Worm (Caenorhabditis elegans) whole organism, L1 larva: ENCODE measurements around the gene clc-21.

Experiments used
- Y116A8C.19 ChIP-seq: sonication (generic microtip); optimal IDR thresholded peaks from 2 replicates; lab custom pipeline; 2016; ENCODE audit warnings: missing compliant biosample characterization, missing genetic modification characterization, borderline replicate concordance
- ceh-82 ChIP-seq, 3 experiments: fragments of 150-350 bp in 1 of 3; sonication (generic microtip) in 2 of 3; optimal IDR thresholded peaks; 2 replicates each; lab custom pipeline; 2014 to 2017; ENCODE audit warnings: missing biosample characterization in 3 of 3, missing genetic modification characterization in 3 of 3
- dsc-1 ChIP-seq: sonication (generic microtip); optimal IDR thresholded peaks from 2 replicates; lab custom pipeline; 2016; ENCODE audit warnings: mild to moderate bottlenecking, missing genetic modification characterization, missing compliant biosample characterization
- efl-1 ChIP-seq, 4 experiments: fragments of 150-350 bp; optimal IDR thresholded peaks in 3 of 4; peaks in 1 of 4; 1 replicate in 1 of 4; 2 replicates in 3 of 4; lab custom pipeline; 2014; ENCODE audit warnings: missing biosample characterization in 2 of 4, missing genetic modification characterization in 2 of 4, missing genetic modification reagents in 2 of 4
- efl-3 ChIP-seq: fragments of 200-800 bp; sonication (Bioruptor generic); optimal IDR thresholded peaks from 2 replicates; lab custom pipeline; 2018; ENCODE audit warnings: mild to moderate bottlenecking, missing genetic modification characterization, missing compliant biosample characterization
- egl-13 ChIP-seq: sonication (generic microtip); optimal IDR thresholded peaks from 2 replicates; lab custom pipeline; 2016; ENCODE audit warnings: missing genotype, missing genetic modification reagents, missing genetic modification characterization, missing compliant biosample characterization
- elt-2 ChIP-seq: sonication (generic microtip); optimal IDR thresholded peaks from 2 replicates; lab custom pipeline; 2016; ENCODE audit warnings: missing genetic modification characterization, mild to moderate bottlenecking, inconsistent platforms, missing compliant biosample characterization, missing genetic modification reagents
- elt-3 ChIP-seq, 6 experiments: fragments of 150-350 bp in 1 of 6; sonication (generic microtip); optimal IDR thresholded peaks; 2 replicates each; lab custom pipeline; 2017 to 2018; ENCODE audit warnings: missing biosample characterization in 6 of 6, missing genetic modification characterization in 6 of 6, inconsistent platforms in 1 of 6
- fkh-4 ChIP-seq: sonication (generic microtip); optimal IDR thresholded peaks from 2 replicates; lab custom pipeline; 2016; ENCODE audit warnings: missing compliant biosample characterization, missing genetic modification characterization, borderline replicate concordance
- fkh-8 ChIP-seq: sonication (generic microtip); optimal IDR thresholded peaks from 2 replicates; lab custom pipeline; 2016; ENCODE audit warnings: mild to moderate bottlenecking, missing genetic modification characterization, missing compliant biosample characterization
- hlh-4 ChIP-seq: sonication (generic microtip); optimal IDR thresholded peaks from 2 replicates; lab custom pipeline; 2016; ENCODE audit warnings: mild to moderate bottlenecking, missing genetic modification characterization, missing compliant biosample characterization
- hpl-2 ChIP-seq: fragments of 150-350 bp; optimal IDR thresholded peaks from 2 replicates; lab custom pipeline; 2014; ENCODE audit warnings: missing biosample characterization, missing genetic modification reagents, missing genetic modification characterization
- irx-1 ChIP-seq: sonication (generic microtip); optimal IDR thresholded peaks from 2 replicates; lab custom pipeline; 2016; ENCODE audit warnings: missing genetic modification characterization, missing compliant biosample characterization
- lin-13 ChIP-seq: fragments of 150-350 bp; optimal IDR thresholded peaks from 2 replicates; lab custom pipeline; 2014; ENCODE audit warnings: missing biosample characterization, missing genetic modification reagents, missing genetic modification characterization
- lin-39 ChIP-seq: fragments of 150-350 bp; optimal IDR thresholded peaks from 2 replicates; lab custom pipeline; 2014; ENCODE audit warnings: missing biosample characterization, missing genetic modification reagents, missing genetic modification characterization
- lsy-2 ChIP-seq, 2 experiments: fragments of 150-350 bp; optimal IDR thresholded peaks; 2 replicates each; lab custom pipeline; 2014; ENCODE audit warnings: missing biosample characterization in 2 of 2, missing genetic modification characterization in 2 of 2
- mab-9 ChIP-seq: fragments of 200-800 bp; sonication (Bioruptor generic); IDR thresholded peaks from 2 replicates; pipeline ENCODE4 v1.3.6; 2022; ENCODE audit warnings: missing genetic modification reagents, missing genetic modification characterization, missing compliant biosample characterization
- mep-1 ChIP-seq: fragments of 150-350 bp; optimal IDR thresholded peaks from 2 replicates; lab custom pipeline; 2014; ENCODE audit warnings: missing biosample characterization, missing genetic modification characterization
- nhr-12 ChIP-seq: sonication (generic microtip); optimal IDR thresholded peaks from 2 replicates; lab custom pipeline; 2017; ENCODE audit warnings: missing biosample characterization, missing genetic modification characterization
- nhr-20 ChIP-seq: sonication (generic microtip); optimal IDR thresholded peaks from 2 replicates; lab custom pipeline; 2016; ENCODE audit warnings: mild to moderate bottlenecking, missing genetic modification characterization, missing compliant biosample characterization
- nhr-237 ChIP-seq: fragments of 150-350 bp; optimal IDR thresholded peaks from 2 replicates; lab custom pipeline; 2014; ENCODE audit warnings: missing biosample characterization, missing genetic modification characterization
- nhr-77 ChIP-seq: fragments of 150-350 bp; optimal IDR thresholded peaks from 2 replicates; lab custom pipeline; 2014; ENCODE audit warnings: missing biosample characterization, missing genetic modification characterization
- nhr-85 ChIP-seq: sonication (generic microtip); peaks from one replicate; lab custom pipeline; 2016; ENCODE audit warnings: missing genetic modification characterization, inconsistent platforms, missing compliant biosample characterization
- pqm-1 ChIP-seq: sonication (generic microtip); optimal IDR thresholded peaks from 3 replicates; lab custom pipeline; 2017; ENCODE audit warnings: missing biosample characterization, missing genetic modification characterization
- rnt-1 ChIP-seq: sonication (generic microtip); optimal IDR thresholded peaks from 2 replicates; lab custom pipeline; 2016; ENCODE audit warnings: mild to moderate bottlenecking, missing genetic modification characterization, moderate library complexity, missing compliant biosample characterization
- skn-1 ChIP-seq: fragments of 150-350 bp; optimal IDR thresholded peaks from 2 replicates; lab custom pipeline; 2014; ENCODE audit warnings: missing biosample characterization, missing genetic modification characterization
- snpc-4 ChIP-seq: fragments of 150-350 bp; optimal IDR thresholded peaks from 2 replicates; lab custom pipeline; 2014; ENCODE audit warnings: missing biosample characterization, missing genetic modification characterization
- sup-37 ChIP-seq: fragments of 200-800 bp; sonication (Bioruptor generic); optimal IDR thresholded peaks from 2 replicates; lab custom pipeline; 2018; ENCODE audit warnings: mild to moderate bottlenecking, missing genetic modification characterization, missing compliant biosample characterization
- swsn-7 ChIP-seq: sonication (generic microtip); optimal IDR thresholded peaks from 2 replicates; lab custom pipeline; 2016; ENCODE audit warnings: missing genetic modification characterization, missing compliant biosample characterization
- tbx-2 ChIP-seq: sonication (generic microtip); optimal IDR thresholded peaks from 2 replicates; lab custom pipeline; 2016; ENCODE audit warnings: missing genetic modification characterization, missing compliant biosample characterization
- unc-130 ChIP-seq: fragments of 150-350 bp; optimal IDR thresholded peaks from 2 replicates; lab custom pipeline; 2017; ENCODE audit warnings: missing biosample characterization, missing genetic modification characterization, inconsistent platforms
- unc-62 ChIP-seq: fragments of 150-350 bp; optimal IDR thresholded peaks from 2 replicates; lab custom pipeline; 2014; ENCODE audit warnings: missing biosample characterization, missing genetic modification reagents, missing genetic modification characterization
- unc-86 ChIP-seq: sonication (generic microtip); optimal IDR thresholded peaks from 2 replicates; lab custom pipeline; 2016; ENCODE audit warnings: missing genetic modification characterization, missing compliant biosample characterization
- unc-98 ChIP-seq: fragments of 200-800 bp; sonication (Bioruptor generic); IDR thresholded peaks from 2 replicates; pipeline ENCODE4 v1.3.6; 2022; ENCODE audit warnings: missing genetic modification characterization, missing compliant biosample characterization
- xbp-1 ChIP-seq: sonication (generic microtip); optimal IDR thresholded peaks from 2 replicates; lab custom pipeline; 2016; ENCODE audit warnings: missing genetic modification characterization, missing compliant biosample characterization
- zip-4 ChIP-seq: fragments of 200-800 bp; sonication (Bioruptor generic); optimal IDR thresholded peaks from 2 replicates; lab custom pipeline; 2018; ENCODE audit warnings: mild to moderate bottlenecking, missing genetic modification characterization, moderate library complexity, missing compliant biosample characterization
- ztf-4 ChIP-seq: fragments of 150-350 bp; optimal IDR thresholded peaks from 2 replicates; lab custom pipeline; 2014; ENCODE audit warnings: missing biosample characterization, missing genetic modification characterization

clc-21 gene

DNA sequence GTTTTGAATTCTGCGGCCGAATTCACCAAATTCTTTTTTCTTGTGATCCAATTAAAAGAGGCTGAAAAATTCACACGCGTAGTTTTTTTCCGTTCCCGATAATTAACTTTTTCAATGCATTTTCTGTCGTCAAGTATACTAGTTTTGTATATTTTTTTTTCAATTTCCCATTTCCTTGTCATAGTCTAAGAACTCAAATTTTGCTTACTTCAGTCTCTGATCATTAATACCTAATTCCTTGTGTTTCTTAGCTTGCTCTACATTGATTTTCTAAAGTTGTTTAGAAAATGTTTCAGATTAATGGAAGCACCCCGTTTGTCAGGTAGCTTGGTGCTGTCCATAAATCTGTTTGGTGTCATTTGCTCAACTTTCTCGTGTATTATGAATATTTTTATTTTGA is 14.0 kb downstream of the clc-21 start, which contains the start of gene srbc-27:
Gene srbc-27, plus strand, starts transcription at position 301 of the 400 bp plus-strand sequence.
- TF ChIP-seq elt-2 (no peak), nhr-85 (tag; lab: Kevin White, UChicago) (no peak), nhr-12 (tag; lab: Kevin White, UChicago) (no peak), sup-37 (no peak), hpl-2 (GFP tag; lab: Kevin White, UChicago) (no peak), efl-1 (optimal IDR thresholded peaks at IDR 0.05; lab: Kevin White, UChicago) (no peak), efl-1 (GFP tag; optimal IDR thresholded peaks at IDR 0.05 in 1 of 2; lab: Kevin White, UChicago) (no peak), snpc-4 (tag; lab: Kevin White, UChicago) (no peak), efl-3 (no peak), mep-1 (no peak), nhr-77 (tag; lab: Kevin White, UChicago) (no peak), swsn-7 (tag; lab: Kevin White, UChicago) (no peak)

DNA sequence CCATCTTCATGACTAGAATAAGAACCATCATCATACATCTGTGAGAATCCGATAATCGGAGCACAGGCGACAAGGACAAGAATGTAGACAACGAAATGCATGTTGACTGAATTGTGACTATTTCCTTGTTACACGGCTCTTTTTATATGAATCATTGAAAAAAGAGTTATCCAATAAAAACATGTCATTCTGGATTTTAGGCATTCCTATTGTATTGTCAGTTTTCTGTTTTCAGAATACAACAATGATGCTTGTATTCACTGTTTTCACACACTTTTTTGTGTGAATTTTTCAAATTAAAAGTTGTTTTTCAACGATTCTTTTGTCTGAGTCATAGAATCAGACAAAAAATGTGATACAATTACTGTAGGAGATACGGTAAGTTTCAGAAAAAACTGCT is 19.6 kb downstream of the clc-21 start, which contains the start of gene F20E11.18:
Gene F20E11.18, minus strand, starts transcription at position 101 of the 400 bp plus-strand sequence.
- no peak for TF ChIP-seq elt-3 (tag; optimal IDR thresholded peaks at IDR 0.05; lab: Kevin White, UChicago)
- TF ChIP-seq unc-98 (GFP tag; lab: Robert Waterston, UW), result no peak
- TF ChIP-seq unc-130, result no peak
- no peak for TF ChIP-seq fkh-8
- TF ChIP-seq pqm-1, result no peak
- TF ChIP-seq fkh-4 (tag; lab: Kevin White, UChicago), result no peak
- no peak for TF ChIP-seq zip-4 (GFP tag; lab: Kevin White, UChicago)

DNA sequence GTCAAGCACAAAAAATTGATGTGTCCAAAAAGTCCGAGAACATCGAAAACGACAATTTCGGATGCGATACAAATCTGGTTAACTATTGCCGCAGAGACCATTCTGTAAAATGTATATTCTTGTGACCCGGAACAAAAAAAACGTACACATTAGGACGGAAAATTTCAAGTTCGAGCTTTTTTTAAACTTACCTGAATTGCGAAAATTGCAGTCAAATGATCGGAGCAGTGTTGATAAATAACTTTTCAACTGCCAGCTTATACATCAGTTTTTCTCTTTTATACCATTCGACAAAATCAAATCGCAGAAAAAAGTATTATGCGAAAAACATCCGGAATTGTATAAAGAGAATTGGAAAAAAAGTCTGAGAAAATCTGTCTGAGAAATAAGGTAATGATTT is 21.4 kb downstream of the clc-21 start, which contains the start of gene srsx-2:
Gene srsx-2, minus strand, starts transcription at position 101 of the 400 bp plus-strand sequence.
- TF ChIP-seq unc-86 (tag; lab: Kevin White, UChicago) (no peak), elt-2 (no peak), ztf-4 (tag; lab: Kevin White, UChicago) (no peak), mab-9 (GFP tag; lab: Robert Waterston, UW) (no peak), efl-1 (optimal IDR thresholded peaks at IDR 0.05; lab: Kevin White, UChicago) (no peak), efl-1 (GFP tag; optimal IDR thresholded peaks at IDR 0.05 in 1 of 2; lab: Kevin White, UChicago) (no peak), unc-62 (GFP tag; lab: Kevin White, UChicago) (no peak), swsn-7 (tag; lab: Kevin White, UChicago) (no peak), hlh-4 (no peak), nhr-85 (tag; lab: Kevin White, UChicago) (no peak), dsc-1 (tag; lab: Kevin White, UChicago) (no peak), Y116A8C.19 (tag; lab: Kevin White, UChicago) (no peak), xbp-1 (tag; lab: Kevin White, UChicago) (no peak), nhr-237 (tag; lab: Kevin White, UChicago) (no peak), skn-1 (no peak), tbx-2 (tag; lab: Kevin White, UChicago) (no peak), lin-39 (no peak)

DNA sequence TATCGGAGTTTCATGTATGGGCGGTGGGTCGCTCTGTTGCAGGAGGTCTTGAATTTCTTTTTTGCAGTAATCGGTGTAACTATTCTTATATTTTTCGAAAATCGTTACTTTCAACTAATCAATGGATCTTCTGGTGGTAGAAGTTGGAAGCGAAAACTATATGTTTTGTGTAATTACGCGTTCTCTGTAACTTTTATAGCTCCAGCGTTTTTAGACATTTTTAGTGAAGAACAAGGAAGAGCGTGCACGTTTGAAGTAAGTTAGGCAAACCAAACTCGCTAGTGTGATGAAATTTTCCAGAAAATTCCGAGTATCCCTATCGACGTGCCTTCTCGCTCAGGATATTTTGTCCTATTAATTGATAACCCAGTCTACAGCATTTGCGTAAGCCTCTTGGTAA is 22.5 kb downstream of the clc-21 start, which contains the start of gene srh-154:
Gene srh-154, plus strand, starts transcription at position 301 of the 400 bp plus-strand sequence.
- no peak for TF ChIP-seq lsy-2 (tag; optimal IDR thresholded peaks at IDR 0.05; lab: Kevin White, UChicago)
- no peak for TF ChIP-seq efl-1 (optimal IDR thresholded peaks at IDR 0.05; lab: Kevin White, UChicago)
- TF ChIP-seq efl-1 (GFP tag; optimal IDR thresholded peaks at IDR 0.05 in 1 of 2; lab: Kevin White, UChicago), result peak in 1 of 2 experiments; percentile 55
- TF ChIP-seq, all 84 proteins: peak for 1

DNA sequence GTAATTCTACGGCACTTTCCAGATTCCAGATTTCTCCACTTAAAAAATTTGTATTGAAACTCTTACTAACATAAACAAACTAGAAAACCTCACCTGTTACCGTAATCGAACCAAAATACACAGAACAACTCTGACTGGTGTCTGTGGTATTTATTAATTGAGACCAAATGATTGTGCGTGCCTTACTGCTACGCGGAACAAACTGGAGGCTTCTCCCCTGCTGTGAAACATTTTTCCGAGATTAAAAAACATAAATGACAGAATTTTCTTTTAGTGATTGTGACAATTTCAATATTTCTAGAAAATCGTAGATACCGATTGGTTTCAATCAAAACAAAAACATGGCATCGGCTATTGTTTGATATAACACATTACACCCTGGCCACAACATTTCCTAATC is 32.9 kb downstream of the clc-21 start:
- TF ChIP-seq egl-13 (tag; lab: Kevin White, UChicago) (no peak), irx-1 (no peak), nhr-20 (tag; lab: Kevin White, UChicago) (no peak), sup-37 (no peak), dsc-1 (tag; lab: Kevin White, UChicago) (no peak), rnt-1 (tag; lab: Kevin White, UChicago) (no peak), ceh-82 (tag; optimal IDR thresholded peaks at IDR 0.05; lab: Kevin White, UChicago) (no peak), lin-13 (GFP tag; lab: Kevin White, UChicago) (no peak)
- TF ChIP-seq, all 84 proteins: peak for 0
